Fruit fly (Drosophila melanogaster): Measurements from ENCODE around the gene ND-42.

ND-42 gene

DNA sequence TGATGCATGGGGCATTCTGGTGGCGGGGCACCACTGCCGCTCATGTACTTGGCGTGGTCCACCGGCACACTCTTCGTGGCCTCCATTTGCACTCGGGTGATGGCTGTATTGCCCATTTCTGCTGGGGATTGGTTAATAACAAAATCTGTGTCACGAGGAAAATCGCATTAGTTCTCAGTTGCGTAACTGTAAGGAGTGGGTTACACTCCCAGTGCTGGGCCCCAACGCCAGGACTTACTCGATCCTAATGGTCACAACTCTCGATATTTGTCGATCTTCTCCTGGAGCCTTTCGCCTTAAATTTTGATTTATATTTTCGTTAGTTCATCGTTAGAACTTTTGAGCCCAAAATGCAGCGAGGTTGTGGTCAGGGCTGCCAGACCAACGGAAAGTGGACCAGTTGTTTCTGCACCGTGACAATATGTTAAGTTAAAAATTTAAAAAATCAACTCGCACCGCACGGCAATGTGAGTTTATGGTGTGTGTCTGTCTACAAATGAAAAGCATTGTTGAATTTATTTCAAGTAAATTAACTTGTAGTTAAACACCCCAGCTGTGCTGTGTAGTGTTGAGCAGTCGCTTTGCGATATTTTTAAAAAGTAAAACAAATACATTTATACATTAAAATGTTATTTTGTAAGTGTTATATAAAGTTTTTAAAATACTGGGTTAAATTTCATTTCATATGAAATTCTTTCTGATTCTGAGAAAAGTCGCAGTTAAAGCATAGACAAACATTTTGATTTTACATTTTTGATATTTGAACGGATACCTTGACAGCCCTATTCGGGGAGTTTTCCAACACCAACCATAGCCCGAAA is at the start of gene ND-42, which contains the start of gene Cchl (continued):
- TF ChIP-seq zfh1 (GFP tag; IDR thresholded peaks at IDR 0.05) (peak; percentile 48; the same call in 2 of the 3 replicates), CG2889 (GFP tag; IDR thresholded peaks at IDR 0.05) (no peak), CG3847 (GFP tag; IDR thresholded peaks at IDR 0.05) (peak; percentile 91), caup (GFP tag; optimal IDR thresholded peaks at IDR 0.05; ENCODE audit: severe bottlenecking) (peak; percentile 75), CG11723 (GFP tag; optimal IDR thresholded peaks at IDR 0.05) (peak; percentile 67), Six4 (GFP tag; optimal IDR thresholded peaks at IDR 0.05) (peak; percentile 73), CG12299 (tag; optimal IDR thresholded peaks at IDR 0.05) (peak; percentile 64), CG14014 (GFP tag; IDR thresholded peaks at IDR 0.05) (peak; percentile 56; the same call in 1 of the 2 replicates), mirr (GFP tag; optimal IDR thresholded peaks at IDR 0.05) (no peak), odd (GFP tag; optimal IDR thresholded peaks at IDR 0.05) (no peak), so (GFP tag; IDR thresholded peaks at IDR 0.05) (no peak), CG31388 (GFP tag; optimal IDR thresholded peaks at IDR 0.05) (peak; percentile 61), p53 (GFP tag; optimal IDR thresholded peaks at IDR 0.05) (peak; percentile 3), CG10209 (GFP tag; optimal IDR thresholded peaks at IDR 0.05) (peak; percentile 81), crol (GFP tag; IDR thresholded peaks at IDR 0.05) (no peak), CG13287 (GFP tag; IDR thresholded peaks at IDR 0.05; ENCODE audit: partially characterized antibody) (peak; percentile 70), pfk (GFP tag; optimal IDR thresholded peaks at IDR 0.05) (peak; percentile 20), CG7963 (GFP tag; IDR thresholded peaks at IDR 0.05; ENCODE audit: partially characterized antibody) (no peak), sim (GFP tag; IDR thresholded peaks at IDR 0.05) (no peak), CG11093 (GFP tag; IDR thresholded peaks at IDR 0.05) (peak; percentile 8; the same call in 1 of the 3 replicates), br (optimal IDR thresholded peaks at IDR 0.05) (no peak), twi (tag; optimal IDR thresholded peaks at IDR 0.05) (peak; percentile 67), CG4328 (GFP tag; optimal IDR thresholded peaks at IDR 0.05) (peak; percentile 81), dimm (GFP tag; IDR thresholded peaks at IDR 0.05) (no peak), CG18599 (GFP tag; optimal IDR thresholded peaks at IDR 0.05) (peak; percentile 85), zf30C (GFP tag; optimal IDR thresholded peaks at IDR 0.05) (no peak), CG31365 (tag; optimal IDR thresholded peaks at IDR 0.05) (no peak), CG8290 (GFP tag; optimal IDR thresholded peaks at IDR 0.05) (peak; percentile 93), CG8290 (tag; optimal IDR thresholded peaks at IDR 0.05) (peak; percentile 68 to 94), NFAT (GFP tag; IDR thresholded peaks at IDR 0.05) (peak; percentile 37), CoRest (tag; optimal IDR thresholded peaks at IDR 0.05) (peak; percentile 92), D (optimal IDR thresholded peaks at IDR 0.05) (no peak), D (GFP tag; optimal IDR thresholded peaks at IDR 0.05) (peak; percentile 48), Opbp (GFP tag; IDR thresholded peaks at IDR 0.05; ENCODE audit: partially characterized antibody) (no peak), CG9609 (GFP tag; optimal IDR thresholded peaks at IDR 0.05) (peak; percentile 45), CG33213 (GFP tag; optimal IDR thresholded peaks at IDR 0.05) (peak; percentile 49), fd3F (GFP tag; optimal IDR thresholded peaks at IDR 0.05) (peak; percentile 64), btn (GFP tag; optimal IDR thresholded peaks at IDR 0.05) (no peak), cad (GFP tag; optimal IDR thresholded peaks at IDR 0.05) (no peak), sd (tag; optimal IDR thresholded peaks at IDR 0.05) (no peak), lov (optimal IDR thresholded peaks at IDR 0.05) (no peak), lov (GFP tag; IDR thresholded peaks at IDR 0.05) (no peak), CG8944 (GFP tag; optimal IDR thresholded peaks at IDR 0.05) (peak; percentile 62), zfh2 (GFP tag; optimal IDR thresholded peaks at IDR 0.05) (peak; percentile 79), CG4617 (GFP tag; optimal IDR thresholded peaks at IDR 0.05; ENCODE audit: borderline replicate concordance) (peak; percentile 59), CG17568 (GFP tag; optimal IDR thresholded peaks at IDR 0.05) (no peak), CG9817 (tag; optimal IDR thresholded peaks at IDR 0.05) (peak; percentile 82), CG17186 (GFP tag; optimal IDR thresholded peaks at IDR 0.05) (no peak), HmgD (GFP tag; optimal IDR thresholded peaks at IDR 0.05) (peak; percentile 22), Sin3A (optimal IDR thresholded peaks at IDR 0.05) (peak; percentile 57), tin (GFP tag; optimal IDR thresholded peaks at IDR 0.05) (peak; percentile 83)

Data from whole organism, embryonic.